Fruit fly (Drosophila melanogaster) whole organism, prepupa: ENCODE data around the gene Rai1.

ENCODE experiments used
- Blimp-1 ChIP-seq: fragments of 200-800 bp; sonication (Bioruptor generic); optimal IDR thresholded peaks from 3 replicates; lab custom pipeline; 2017; ENCODE audit warnings: missing biosample characterization, missing genetic modification characterization, mild to moderate bottlenecking, moderate library complexity, missing genetic modification reagents
- CG10669 ChIP-seq: fragments of 200-800 bp; sonication (Bioruptor generic); optimal IDR thresholded peaks from 3 replicates; lab custom pipeline; 2018; ENCODE audit warnings: missing biosample characterization, mild to moderate bottlenecking, missing genetic modification characterization, moderate library complexity
- CG15336 ChIP-seq: fragments of 200-800 bp; sonication (Bioruptor generic); IDR thresholded peaks from 2 replicates; pipeline ENCODE4 v1.3.6; 2022; ENCODE audit warnings: missing biosample characterization, missing genetic modification characterization
- CG1621 ChIP-seq: fragments of 200-800 bp; sonication (Bioruptor generic); optimal IDR thresholded peaks from 3 replicates; lab custom pipeline; 2018; ENCODE audit warnings: missing biosample characterization, mild to moderate bottlenecking, missing genetic modification characterization
- CG16779 ChIP-seq: fragments of 200-800 bp; sonication (Bioruptor generic); optimal IDR thresholded peaks from 3 replicates; lab custom pipeline; 2017; ENCODE audit warnings: missing biosample characterization, mild to moderate bottlenecking, missing genetic modification characterization
- CG3032 ChIP-seq: fragments of 200-800 bp; optimal IDR thresholded peaks from 2 replicates; lab custom pipeline; 2019; ENCODE audit warnings: missing biosample characterization, mild to moderate bottlenecking, missing genetic modification characterization, moderate library complexity
- CG31627 ChIP-seq: fragments of 200-800 bp; sonication (Bioruptor generic); optimal IDR thresholded peaks from 3 replicates; lab custom pipeline; 2016; ENCODE audit warnings: missing biosample characterization, missing genetic modification characterization
- CG34406 ChIP-seq: fragments of 200-800 bp; sonication (Bioruptor generic); optimal IDR thresholded peaks from 3 replicates; lab custom pipeline; 2016; ENCODE audit warnings: missing biosample characterization, missing genetic modification characterization
- CG6163 ChIP-seq: fragments of 200-800 bp; sonication (Bioruptor generic); IDR thresholded peaks from 3 replicates; pipeline ENCODE4 v1.3.6; 2022; ENCODE audit warnings: missing biosample characterization, missing genetic modification characterization
- CG6276 ChIP-seq: fragments of 200-800 bp; sonication (Bioruptor generic); optimal IDR thresholded peaks from 2 replicates; lab custom pipeline; 2017; ENCODE audit warnings: missing biosample characterization, mild to moderate bottlenecking, missing genetic modification characterization
- CG6792 ChIP-seq: fragments of 200-800 bp; sonication (Bioruptor generic); optimal IDR thresholded peaks from 3 replicates; lab custom pipeline; 2016; ENCODE audit warnings: missing biosample characterization, missing genetic modification characterization
- CG6854 ChIP-seq: fragments of 200-800 bp; sonication (Bioruptor generic); optimal IDR thresholded peaks from 2 replicates; lab custom pipeline; 2017; ENCODE audit warnings: missing biosample characterization, mild to moderate bottlenecking, missing genetic modification characterization
- CG7368 ChIP-seq: fragments of 200-800 bp; sonication (Bioruptor generic); optimal IDR thresholded peaks from 3 replicates; lab custom pipeline; 2016; ENCODE audit warnings: missing biosample characterization, missing genetic modification characterization
- CG8119 ChIP-seq: fragments of 200-800 bp; sonication (Bioruptor generic); IDR thresholded peaks from 3 replicates; pipeline ENCODE4 v1.3.6; 2022; ENCODE audit warnings: missing biosample characterization, missing genetic modification characterization
- Eip78C ChIP-seq: fragments of 200-800 bp; sonication (Bioruptor generic); peaks from one replicate; lab custom pipeline; 2016; ENCODE audit warnings: missing biosample characterization, missing genetic modification characterization
- Ets21C ChIP-seq: fragments of 200-800 bp; sonication (Bioruptor generic); optimal IDR thresholded peaks from 3 replicates; lab custom pipeline; 2016; ENCODE audit warnings: missing biosample characterization, missing genetic modification characterization
- Lpt ChIP-seq: fragments of 200-800 bp; sonication (Bioruptor generic); optimal IDR thresholded peaks from 3 replicates; lab custom pipeline; 2016; ENCODE audit warnings: missing biosample characterization, missing genetic modification characterization
- Smox ChIP-seq: fragments of 200-800 bp; sonication (Bioruptor generic); optimal IDR thresholded peaks from 3 replicates; lab custom pipeline; 2016; ENCODE audit warnings: missing biosample characterization, missing genetic modification characterization
- Sox102F ChIP-seq: fragments of 200-800 bp; sonication (Bioruptor generic); optimal IDR thresholded peaks from 2 replicates; lab custom pipeline; 2016; ENCODE audit warnings: missing biosample characterization, mild to moderate bottlenecking, missing genetic modification characterization
- Sox14 ChIP-seq: fragments of 200-800 bp; sonication (Bioruptor generic); optimal IDR thresholded peaks from 3 replicates; lab custom pipeline; 2016; ENCODE audit warnings: missing biosample characterization, missing genetic modification characterization
- Sox15 ChIP-seq: fragments of 200-800 bp; sonication (Bioruptor generic); optimal IDR thresholded peaks from 3 replicates; lab custom pipeline; 2016; ENCODE audit warnings: missing biosample characterization, missing genetic modification characterization
- acj6 ChIP-seq: fragments of 200-800 bp; sonication (Bioruptor generic); optimal IDR thresholded peaks from 3 replicates; lab custom pipeline; 2016; ENCODE audit warnings: missing biosample characterization, missing genetic modification characterization
- dac ChIP-seq: fragments of 200-800 bp; sonication (Bioruptor generic); optimal IDR thresholded peaks from 2 replicates; lab custom pipeline; 2017; ENCODE audit warnings: missing biosample characterization, mild to moderate bottlenecking, missing genetic modification characterization
- esn ChIP-seq: fragments of 200-800 bp; sonication (Bioruptor generic); optimal IDR thresholded peaks from 2 replicates; lab custom pipeline; 2016; ENCODE audit warnings: missing biosample characterization, mild to moderate bottlenecking, missing genetic modification characterization, moderate library complexity
- fd85E ChIP-seq: fragments of 200-800 bp; sonication (Bioruptor generic); optimal IDR thresholded peaks from 3 replicates; lab custom pipeline; 2016; ENCODE audit warnings: missing biosample characterization, missing genetic modification characterization
- fkh ChIP-seq: fragments of 200-800 bp; sonication (Bioruptor generic); optimal IDR thresholded peaks from 3 replicates; lab custom pipeline; 2017; ENCODE audit warnings: missing biosample characterization, mild to moderate bottlenecking, missing genetic modification characterization, moderate library complexity
- net ChIP-seq: fragments of 200-800 bp; sonication (Bioruptor generic); optimal IDR thresholded peaks from 3 replicates; lab custom pipeline; 2016; ENCODE audit warnings: missing biosample characterization, missing genetic modification characterization
- pdm3 ChIP-seq: fragments of 200-800 bp; sonication (Bioruptor generic); optimal IDR thresholded peaks from 3 replicates; lab custom pipeline; 2016; ENCODE audit warnings: missing biosample characterization, missing genetic modification characterization
- salr ChIP-seq, 2 experiments: fragments of 200-800 bp; sonication (Bioruptor generic); optimal IDR thresholded peaks; 3 replicates each; lab custom pipeline; 2016 to 2018; ENCODE audit warnings: missing biosample characterization in 2 of 2, missing genetic modification characterization in 2 of 2, mild to moderate bottlenecking in 1 of 2
- ss ChIP-seq, 2 experiments: fragments of 200-800 bp; sonication (Bioruptor generic); optimal IDR thresholded peaks; 2 replicates in 1 of 2; 3 replicates in 1 of 2; lab custom pipeline; 2017 to 2018; ENCODE audit warnings: mild to moderate bottlenecking in 2 of 2, missing biosample characterization in 2 of 2, missing genetic modification characterization in 2 of 2, moderate library complexity in 1 of 2

Rai1 gene

dm6 chrX:16791920-16792829, 11.0 kb downstream of the Rai1 start, which contains the start of gene CG4768:
CG4768 (plus strand) TSS chrX:16792119.
- no peak for TF ChIP-seq CG34406 (GFP tag; lab: Kevin White, UChicago)
- TF ChIP-seq Eip78C (GFP tag; lab: Kevin White, UChicago), result peak; percentile 30
- no peak for TF ChIP-seq Blimp-1 (GFP tag; lab: Kevin White, UChicago)
- TF ChIP-seq fkh (GFP tag; lab: Kevin White, UChicago), result no peak
- peak; percentile 7 for TF ChIP-seq CG6854
- TF ChIP-seq fd85E (GFP tag; lab: Kevin White, UChicago), result no peak
- peak; percentile 22 to 29 for TF ChIP-seq ss (GFP tag; optimal IDR thresholded peaks at IDR 0.05; lab: Kevin White, UChicago)
- no peak for TF ChIP-seq CG15336 (GFP tag; lab: Robert Waterston, UW)
- TF ChIP-seq CG1621 (tag; lab: Kevin White, UChicago), result peak; percentile 35
- no peak for TF ChIP-seq dac (GFP tag; lab: Kevin White, UChicago)
- TF ChIP-seq Smox (GFP tag; lab: Kevin White, UChicago), result no peak
- no peak for TF ChIP-seq CG3032 (tag; lab: Kevin White, UChicago)

- TF ChIP-seq CG3032 (tag; lab: Kevin White, UChicago) (no peak), CG8119 (no peak), Eip78C (GFP tag; lab: Kevin White, UChicago) (peak; percentile 52), Sox102F (no peak), Sox14 (GFP tag; lab: Kevin White, UChicago) (peak; percentile 18), CG10669 (GFP tag; lab: Kevin White, UChicago) (no peak), Ets21C (GFP tag; lab: Kevin White, UChicago) (no peak), Lpt (GFP tag; lab: Kevin White, UChicago) (no peak), pdm3 (GFP tag; lab: Kevin White, UChicago) (no peak)
These were observed 12.1 kb downstream of the Rai1 start, which contains the start of gene Rrp45 for dm6 chrX:16791058-16791457. Rrp45 (minus strand) TSS chrX:16791266.

dm6 chrX:16787416-16787900, 15.7 kb downstream of the Rai1 start:
- 0 out of 3 replicates have a peak, but pooled peaks have one; percentile 12 for TF ChIP-seq CG6163 (GFP tag; lab: Robert Waterston, UW)
- TF ChIP-seq acj6, result peak; percentile 39
- TF ChIP-seq CG31627 (GFP tag; lab: Kevin White, UChicago), result peak; percentile 0
- TF ChIP-seq CG15336 (GFP tag; lab: Robert Waterston, UW), result no peak
- peak; percentile 61 for TF ChIP-seq Sox14 (GFP tag; lab: Kevin White, UChicago)

dm6 chrX:16786860-16787415, 16.2 kb downstream of the Rai1 start, which contains the start of the genes CG9609 and Sap30:
CG9609 (minus strand) TSS chrX:16787008.
Sap30 (plus strand) TSS chrX:16787283.
- TF ChIP-seq CG34406 (GFP tag; lab: Kevin White, UChicago), result no peak
- TF ChIP-seq Sox102F, result no peak
- TF ChIP-seq Smox (GFP tag; lab: Kevin White, UChicago), result no peak
- TF ChIP-seq salr (GFP tag; optimal IDR thresholded peaks at IDR 0.05; lab: Kevin White, UChicago), result no peak
- no peak for TF ChIP-seq CG6276
- TF ChIP-seq esn (GFP tag; lab: Kevin White, UChicago), result peak; percentile 15
- peak; percentile 49 for TF ChIP-seq Eip78C (GFP tag; lab: Kevin White, UChicago)
- TF ChIP-seq CG16779, result no peak
- TF ChIP-seq CG7368 (GFP tag; lab: Kevin White, UChicago), result no peak
- TF ChIP-seq CG6792 (GFP tag; lab: Kevin White, UChicago), result no peak
- no peak for TF ChIP-seq CG6854
- TF ChIP-seq Sox15 (GFP tag; lab: Kevin White, UChicago), result no peak
- no peak for TF ChIP-seq net (GFP tag; lab: Kevin White, UChicago)
